Fruit fly (Drosophila melanogaster): ENCODE data around the gene Art6.

The Art6 gene

DNA sequence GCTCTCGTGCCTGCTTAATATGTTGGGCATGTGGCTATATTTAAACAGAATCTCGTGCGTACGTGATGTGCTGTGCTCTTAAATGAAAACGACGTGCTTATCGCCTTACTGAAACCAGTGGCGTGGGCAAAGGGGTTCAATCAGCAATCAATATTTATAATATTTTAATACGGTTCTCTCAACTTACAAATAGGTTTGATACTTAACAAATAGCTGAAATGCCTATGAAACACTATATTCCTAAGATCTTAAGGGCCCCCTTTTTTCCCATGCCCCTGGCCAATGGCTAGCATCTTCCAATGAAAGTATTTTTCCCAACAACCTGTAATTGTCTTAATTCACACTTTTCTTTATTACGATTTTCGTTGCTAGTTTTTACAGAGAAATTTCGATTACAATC is 30.0 kb downstream of the Art6 start (continued):
- no peak for TF ChIP-seq CG9876 (GFP tag; optimal IDR thresholded peaks at IDR 0.05)
- TF ChIP-seq NFAT (GFP tag; IDR thresholded peaks at IDR 0.05): peak; percentile 83
- no peak for TF ChIP-seq CG7786 (GFP tag; optimal IDR thresholded peaks at IDR 0.05)
- TF ChIP-seq E2f1 (GFP tag; IDR thresholded peaks at IDR 0.05): peak; percentile 72
- no peak for TF ChIP-seq usp (GFP tag; optimal IDR thresholded peaks at IDR 0.05)
- no peak for TF ChIP-seq ham (GFP tag; IDR thresholded peaks at IDR 0.05)
- no peak for TF ChIP-seq MESR4 (GFP tag; optimal IDR thresholded peaks at IDR 0.05)
- no peak for TF ChIP-seq CG6765 (GFP tag; optimal IDR thresholded peaks at IDR 0.05)
- peak; percentile 24 for TF ChIP-seq sqz (GFP tag; optimal IDR thresholded peaks at IDR 0.05)
- peak; percentile 65 for TF ChIP-seq CG7556 (GFP tag; optimal IDR thresholded peaks at IDR 0.05)
- 0 out of 3 replicates have a peak, but pooled peaks have one; percentile 46 for TF ChIP-seq CG11560 (tag; IDR thresholded peaks at IDR 0.05)
- TF ChIP-seq GATAe (GFP tag; conservative IDR thresholded peaks at IDR 0.05): 0 out of 2 replicates have a peak, but pooled peaks have one; percentile 22
- no peak for TF ChIP-seq pfk (GFP tag; optimal IDR thresholded peaks at IDR 0.05)
- TF ChIP-seq CoRest (tag; optimal IDR thresholded peaks at IDR 0.05): peak; percentile 72
- TF ChIP-seq ro (GFP tag; IDR thresholded peaks at IDR 0.05): 0 out of 2 replicates have a peak, but pooled peaks have one; percentile 50
- TF ChIP-seq lilli (GFP tag; optimal IDR thresholded peaks at IDR 0.05): peak; percentile 71
- peak; percentile 85 for TF ChIP-seq ci (GFP tag; IDR thresholded peaks at IDR 0.05)
- peak; percentile 53 for TF ChIP-seq ATbp (GFP tag; optimal IDR thresholded peaks at IDR 0.05)
- TF ChIP-seq CG17361 (GFP tag; IDR thresholded peaks at IDR 0.05): peak; percentile 73
- peak; percentile 30 for TF ChIP-seq salm (tag; optimal IDR thresholded peaks at IDR 0.05)
- peak; percentile 47 for TF ChIP-seq CG12219 (GFP tag; optimal IDR thresholded peaks at IDR 0.05)
- no peak for TF ChIP-seq CG1792 (GFP tag; optimal IDR thresholded peaks at IDR 0.05)
- TF ChIP-seq D19B (GFP tag; optimal IDR thresholded peaks at IDR 0.05): no peak
- peak; percentile 76 for TF ChIP-seq CG2678 (tag; optimal IDR thresholded peaks at IDR 0.05)
- peak; percentile 24 for TF ChIP-seq CG10654 (GFP tag; optimal IDR thresholded peaks at IDR 0.05)
- TF ChIP-seq Med (GFP tag): peak; percentile 89
- 0 out of 2 replicates have a peak, but pooled peaks have one; percentile 26 for TF ChIP-seq danr (GFP tag; IDR thresholded peaks at IDR 0.05)
- peak; percentile 48 for TF ChIP-seq MBD-R2 (GFP tag; IDR thresholded peaks at IDR 0.05)
- TF ChIP-seq Doc2 (GFP tag; IDR thresholded peaks at IDR 0.05): 0 out of 2 replicates have a peak, but pooled peaks have one; percentile 29
- peak; percentile 79 for TF ChIP-seq CG31441 (GFP tag; IDR thresholded peaks at IDR 0.05)
- peak; percentile 51 for TF ChIP-seq CG12744 (GFP tag; optimal IDR thresholded peaks at IDR 0.05)
- peak; percentile 96 for TF ChIP-seq sens (GFP tag)
- peak; percentile 45 for TF ChIP-seq CG11723 (GFP tag; optimal IDR thresholded peaks at IDR 0.05)
- TF ChIP-seq CG1233 (GFP tag; optimal IDR thresholded peaks at IDR 0.05): peak; percentile 75
- TF ChIP-seq pzg (GFP tag; optimal IDR thresholded peaks at IDR 0.05): no peak
- TF ChIP-seq en (GFP tag; optimal IDR thresholded peaks at IDR 0.05): peak; percentile 36
- peak; percentile 69 for TF ChIP-seq PHDP (tag; optimal IDR thresholded peaks at IDR 0.05)
- peak; percentile 61 for TF ChIP-seq Rx (GFP tag; IDR thresholded peaks at IDR 0.05)
- TF ChIP-seq shn (GFP tag; optimal IDR thresholded peaks at IDR 0.05): peak; percentile 3
- peak; percentile 47 for TF ChIP-seq oc (tag; optimal IDR thresholded peaks at IDR 0.05)
- 0 out of 2 replicates have a peak, but pooled peaks have one; percentile 14 for TF ChIP-seq wor (GFP tag; IDR thresholded peaks at IDR 0.05)
- TF ChIP-seq CrebB (tag; optimal IDR thresholded peaks at IDR 0.05): peak; percentile 13
- TF ChIP-seq CG15269 (tag; optimal IDR thresholded peaks at IDR 0.05): peak; percentile 66
- no peak for TF ChIP-seq NC2α (GFP tag; optimal IDR thresholded peaks at IDR 0.05)
- TF ChIP-seq Deaf1 (tag; optimal IDR thresholded peaks at IDR 0.05): peak; percentile 19
- peak; percentile 77 for TF ChIP-seq CG32767 (GFP tag; IDR thresholded peaks at IDR 0.05)
- peak; percentile 79 for TF ChIP-seq sob (GFP tag; IDR thresholded peaks at IDR 0.05)
- TF ChIP-seq Chrac-16 (GFP tag; optimal IDR thresholded peaks at IDR 0.05): peak; percentile 62
- TF ChIP-seq dm (GFP tag; optimal IDR thresholded peaks at IDR 0.05): no peak
- TF ChIP-seq YL-1 (GFP tag; optimal IDR thresholded peaks at IDR 0.05): no peak
- TF ChIP-seq CG12391 (tag; optimal IDR thresholded peaks at IDR 0.05): peak; percentile 70
- no peak for TF ChIP-seq CG6683 (GFP tag; optimal IDR thresholded peaks at IDR 0.05)
